Fruit fly (Drosophila melanogaster) whole organism, embryonic: ENCODE results near the gene CG4709.

ENCODE experiments used
- Adf1 ChIP-seq: fragments of 200-800 bp; sonication (Bioruptor generic); IDR thresholded peaks from 2 replicates; pipeline ENCODE4 v1.3.6; 2022; ENCODE audit warnings: missing biosample characterization, missing genetic modification characterization
- CG10431 ChIP-seq: fragments of 200-800 bp; sonication (Bioruptor generic); optimal IDR thresholded peaks from 3 replicates; lab custom pipeline; 2018; ENCODE audit warnings: missing biosample characterization, mild to moderate bottlenecking, missing genetic modification characterization
- CG12104 ChIP-seq: fragments of 200-800 bp; sonication (Bioruptor generic); optimal IDR thresholded peaks from 3 replicates; lab custom pipeline; 2016; ENCODE audit warnings: missing biosample characterization, missing genetic modification characterization
- CG15514 ChIP-seq: fragments of 200-800 bp; sonication (Bioruptor generic); optimal IDR thresholded peaks from 3 replicates; lab custom pipeline; 2017; ENCODE audit warnings: missing biosample characterization, missing genetic modification characterization, mild to moderate bottlenecking, moderate library complexity, missing genetic modification reagents
- CG30020 ChIP-seq: fragments of 200-800 bp; optimal IDR thresholded peaks from 2 replicates; lab custom pipeline; 2019; ENCODE audit warnings: missing biosample characterization, mild to moderate bottlenecking, missing genetic modification characterization, moderate library complexity
- CG34376 ChIP-seq: fragments of 200-800 bp; sonication (Bioruptor generic); optimal IDR thresholded peaks from 2 replicates; lab custom pipeline; 2018; ENCODE audit warnings: missing biosample characterization, mild to moderate bottlenecking, missing genetic modification characterization
- CG3838 ChIP-seq: fragments of 200-800 bp; sonication (Bioruptor generic); optimal IDR thresholded peaks from 3 replicates; lab custom pipeline; 2016; ENCODE audit warnings: missing biosample characterization, missing genetic modification characterization
- CG4617 ChIP-seq: fragments of 200-800 bp; sonication (Bioruptor generic); optimal IDR thresholded peaks from 3 replicates; lab custom pipeline; 2016; ENCODE audit warnings: missing biosample characterization, missing genetic modification characterization, borderline replicate concordance
- CG6272 ChIP-seq: fragments of 200-800 bp; sonication (Bioruptor generic); IDR thresholded peaks from 2 replicates; pipeline ENCODE4 v1.3.6; 2022; ENCODE audit warnings: missing biosample characterization, missing genetic modification characterization
- CG6854 ChIP-seq: fragments of 200-800 bp; sonication (Bioruptor generic); optimal IDR thresholded peaks from 3 replicates; lab custom pipeline; 2017; ENCODE audit warnings: missing biosample characterization, mild to moderate bottlenecking, missing genetic modification characterization
- CG9797 ChIP-seq: fragments of 200-800 bp; sonication (Bioruptor generic); optimal IDR thresholded peaks from 3 replicates; lab custom pipeline; 2018; ENCODE audit warnings: missing biosample characterization, mild to moderate bottlenecking, missing genetic modification characterization
- D19A ChIP-seq: fragments of 200-800 bp; optimal IDR thresholded peaks from 3 replicates; lab custom pipeline; 2019; ENCODE audit warnings: missing biosample characterization, mild to moderate bottlenecking, missing genetic modification characterization, moderate library complexity
- Dll ChIP-seq: fragments of 200-800 bp; sonication (Bioruptor generic); IDR thresholded peaks from 4 replicates; pipeline ENCODE4 v1.3.6; 2022; ENCODE audit warnings: missing biosample characterization, missing genetic modification characterization; ENCODE audit not compliant: partially characterized antibody
- Drgx ChIP-seq: fragments of 200-800 bp; sonication (Bioruptor generic); IDR thresholded peaks from 2 replicates; pipeline ENCODE4 v1.3.6; 2022; ENCODE audit warnings: missing biosample characterization, missing genetic modification characterization
- E2f1 ChIP-seq: fragments of 200-800 bp; sonication (Bioruptor generic); IDR thresholded peaks from 2 replicates; pipeline ENCODE4 v1.3.6; 2022; ENCODE audit warnings: missing biosample characterization, missing genetic modification characterization
- E2f2 ChIP-seq: fragments of 200-800 bp; sonication (Bioruptor generic); IDR thresholded peaks from 2 replicates; pipeline ENCODE4 v1.3.6; 2022; ENCODE audit warnings: missing biosample characterization, missing genetic modification characterization
- Elba2 ChIP-seq: fragments of 200-800 bp; sonication (Bioruptor generic); optimal IDR thresholded peaks from 3 replicates; lab custom pipeline; 2016; ENCODE audit warnings: missing biosample characterization, missing genetic modification characterization
- Fer1 ChIP-seq: fragments of 200-800 bp; sonication (Bioruptor generic); optimal IDR thresholded peaks from 2 replicates; lab custom pipeline; 2017; ENCODE audit warnings: missing biosample characterization, mild to moderate bottlenecking, missing genetic modification characterization
- Hand ChIP-seq: fragments of 200-800 bp; sonication (Bioruptor generic); optimal IDR thresholded peaks from 2 replicates; lab custom pipeline; 2017; ENCODE audit warnings: mild to moderate bottlenecking, missing biosample characterization, missing genetic modification reagents, missing genetic modification characterization
- Hr51 ChIP-seq, 2 experiments: fragments of 200-800 bp; sonication (Bioruptor generic); optimal IDR thresholded peaks; 2 replicates in 1 of 2; 3 replicates in 1 of 2; lab custom pipeline; 2016 to 2018; ENCODE audit warnings: missing biosample characterization in 2 of 2, missing genetic modification characterization in 2 of 2, mild to moderate bottlenecking in 1 of 2, moderate library complexity in 1 of 2
- MESR4 ChIP-seq: fragments of 200-800 bp; sonication (Bioruptor generic); optimal IDR thresholded peaks from 2 replicates; lab custom pipeline; 2018; ENCODE audit warnings: missing biosample characterization, mild to moderate bottlenecking, missing genetic modification characterization, moderate library complexity
- NK7.1 ChIP-seq: fragments of 200-800 bp; sonication (Bioruptor generic); optimal IDR thresholded peaks from 3 replicates; lab custom pipeline; 2016; ENCODE audit warnings: missing biosample characterization, missing genetic modification characterization
- Rx ChIP-seq: fragments of 200-800 bp; sonication (Bioruptor generic); IDR thresholded peaks from 2 replicates; pipeline ENCODE4 v1.3.6; 2022; ENCODE audit warnings: missing biosample characterization, missing genetic modification characterization
- Sox102F ChIP-seq: fragments of 200-800 bp; sonication (Bioruptor generic); optimal IDR thresholded peaks from 2 replicates; lab custom pipeline; 2018; ENCODE audit warnings: missing biosample characterization, mild to moderate bottlenecking, missing genetic modification characterization, moderate library complexity
- Taf1 ChIP-seq: fragments of 200-800 bp; sonication (Bioruptor generic); IDR thresholded peaks from 2 replicates; pipeline ENCODE4 v1.3.6; 2022; ENCODE audit warnings: missing biosample characterization, missing genetic modification characterization
- Trl ChIP-seq, 3 experiments: fragments of >200 bp in 2 of 3; fragments of 200-800 bp in 1 of 3; sonication (Bioruptor generic) in 1 of 3; optimal IDR thresholded peaks; 2 replicates in 1 of 3; 3 replicates in 2 of 3; lab custom pipeline; 2016 to 2017; ENCODE audit warnings: missing biosample characterization in 1 of 3, missing genetic modification characterization in 1 of 3
- Xbp1 ChIP-seq: fragments of 200-800 bp; sonication (Bioruptor generic); optimal IDR thresholded peaks from 3 replicates; lab custom pipeline; 2016; ENCODE audit warnings: missing biosample characterization, mild to moderate bottlenecking, missing genetic modification characterization
- chif ChIP-seq, 2 experiments: fragments of 200-800 bp; sonication (Bioruptor generic); optimal IDR thresholded peaks; 3 replicates each; lab custom pipeline; 2016; ENCODE audit warnings: missing biosample characterization in 2 of 2, missing genetic modification characterization in 2 of 2
- da ChIP-seq: fragments of 200-800 bp; sonication (Bioruptor generic); optimal IDR thresholded peaks from 2 replicates; lab custom pipeline; 2016; ENCODE audit warnings: missing biosample characterization, missing genetic modification characterization
- esg ChIP-seq: fragments of 200-800 bp; sonication (Bioruptor generic); conservative IDR thresholded peaks from 2 replicates; pipeline ENCODE4 v1.3.6; 2022; ENCODE audit warnings: missing biosample characterization, missing genetic modification characterization
- ewg ChIP-seq: fragments of 200-800 bp; sonication (Bioruptor generic); optimal IDR thresholded peaks from 3 replicates; lab custom pipeline; 2017; ENCODE audit warnings: mild to moderate bottlenecking, missing biosample characterization, missing genetic modification reagents, missing genetic modification characterization
- fu2 ChIP-seq: fragments of 200-800 bp; sonication (Bioruptor generic); optimal IDR thresholded peaks from 2 replicates; lab custom pipeline; 2016; ENCODE audit warnings: missing biosample characterization, missing genetic modification characterization
- grau ChIP-seq: fragments of 200-800 bp; optimal IDR thresholded peaks from 3 replicates; lab custom pipeline; 2019; ENCODE audit warnings: missing biosample characterization, mild to moderate bottlenecking, missing genetic modification characterization, moderate library complexity
- ham ChIP-seq: fragments of 200-800 bp; sonication (Bioruptor generic); IDR thresholded peaks from 2 replicates; pipeline ENCODE4 v1.3.6; 2022; ENCODE audit warnings: missing biosample characterization, missing genetic modification characterization
- hkb ChIP-seq, 2 experiments: fragments of 200-800 bp in 1 of 2; fragments of >200 bp in 1 of 2; sonication (Bioruptor generic) in 1 of 2; IDR thresholded peaks in 1 of 2; optimal IDR thresholded peaks in 1 of 2; 2 replicates each; pipeline versions ENCODE4 v1.3.6 to Lab custom; 2017 to 2022; ENCODE audit warnings: missing biosample characterization in 1 of 2, missing genetic modification characterization in 1 of 2
- jumu ChIP-seq: fragments of 200-800 bp; sonication (Bioruptor generic); optimal IDR thresholded peaks from 3 replicates; lab custom pipeline; 2016; ENCODE audit warnings: missing biosample characterization, missing genetic modification characterization
- kay ChIP-seq: fragments of 200-800 bp; sonication (Bioruptor generic); optimal IDR thresholded peaks from 2 replicates; lab custom pipeline; 2016; ENCODE audit warnings: missing biosample characterization, missing genetic modification characterization
- klu ChIP-seq: fragments of 200-800 bp; sonication (Bioruptor generic); IDR thresholded peaks from 2 replicates; pipeline ENCODE4 v1.3.6; 2022; ENCODE audit warnings: missing biosample characterization, missing genetic modification characterization
- pan ChIP-seq, 4 experiments: fragments of >200 bp in 3 of 4; fragments of 200-800 bp in 1 of 4; sonication (Bioruptor generic) in 1 of 4; optimal IDR thresholded peaks in 3 of 4; IDR thresholded peaks in 1 of 4; 2 replicates each; pipeline versions ENCODE4 v1.3.6 to Lab custom; 2017 to 2022; ENCODE audit warnings: missing biosample characterization in 2 of 4, missing genetic modification characterization in 2 of 4, mixed read lengths in 1 of 4
- pho ChIP-seq: fragments of 200-800 bp; sonication (Bioruptor generic); optimal IDR thresholded peaks from 2 replicates; lab custom pipeline; 2016; ENCODE audit warnings: missing biosample characterization, missing genetic modification characterization
- pzg ChIP-seq: fragments of 200-800 bp; sonication (Bioruptor generic); optimal IDR thresholded peaks from 3 replicates; lab custom pipeline; 2018; ENCODE audit warnings: missing biosample characterization, mild to moderate bottlenecking, missing genetic modification characterization, moderate library complexity
- ranshi ChIP-seq: fragments of 200-800 bp; sonication (Bioruptor generic); IDR thresholded peaks from 2 replicates; pipeline ENCODE4 v1.3.6; 2022; ENCODE audit warnings: missing biosample characterization, missing genetic modification characterization
- tin ChIP-seq: fragments of 200-800 bp; sonication (Bioruptor generic); optimal IDR thresholded peaks from 3 replicates; lab custom pipeline; 2016; ENCODE audit warnings: missing biosample characterization, missing genetic modification characterization
- trem ChIP-seq: fragments of 200-800 bp; optimal IDR thresholded peaks from 3 replicates; lab custom pipeline; 2019; ENCODE audit warnings: missing biosample characterization, mild to moderate bottlenecking, missing genetic modification characterization, moderate library complexity
- twi ChIP-seq: fragments of 200-800 bp; optimal IDR thresholded peaks from 2 replicates; lab custom pipeline; 2019; ENCODE audit warnings: missing biosample characterization, mild to moderate bottlenecking, missing genetic modification characterization, moderate library complexity
- tx ChIP-seq: fragments of 200-800 bp; sonication (Bioruptor generic); optimal IDR thresholded peaks from 2 replicates; lab custom pipeline; 2016; ENCODE audit warnings: missing biosample characterization, missing genetic modification characterization
- zen2 ChIP-seq: fragments of 200-800 bp; sonication (Bioruptor generic); IDR thresholded peaks from 3 replicates; pipeline ENCODE4 v1.3.6; 2022; ENCODE audit warnings: missing biosample characterization, missing genetic modification characterization; ENCODE audit not compliant: partially characterized antibody

Gene CG4709

DNA sequence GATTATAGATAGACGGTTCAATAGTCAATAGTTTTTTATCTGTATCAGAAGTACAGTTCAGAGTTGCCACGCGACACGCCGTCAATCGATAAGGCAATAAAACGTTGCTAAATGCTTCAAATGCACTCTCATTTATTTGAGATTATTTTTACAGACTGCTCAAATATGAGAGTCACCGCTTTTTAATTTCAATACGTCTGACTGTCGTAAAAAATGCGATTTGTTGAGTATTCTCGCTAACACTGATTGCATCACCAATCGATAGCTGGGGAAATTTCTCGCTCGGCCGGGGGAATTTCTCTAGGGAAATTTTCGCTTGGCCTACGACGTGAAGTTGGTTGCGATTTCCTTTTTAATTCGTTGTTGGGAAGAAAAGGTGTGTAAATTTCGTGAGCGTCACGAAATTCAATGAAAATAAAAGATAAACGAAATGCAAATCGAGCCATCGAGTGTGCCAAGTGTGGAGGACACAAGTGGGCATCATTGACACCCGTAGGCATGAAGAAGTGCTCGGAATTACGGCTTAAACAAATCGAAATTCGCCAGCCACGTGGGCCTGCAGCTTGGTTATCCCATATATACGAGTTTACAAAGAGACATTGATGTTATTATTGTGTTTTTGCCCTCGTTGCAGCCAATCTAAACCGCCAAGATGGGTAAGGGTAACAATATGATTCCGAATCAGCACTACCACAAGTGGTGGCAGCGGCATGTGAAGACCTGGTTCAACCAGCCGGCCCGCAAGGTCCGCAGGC lies 13.0 kb downstream of the CG4709 start, which contains the start of the genes Dref and RpL13 (continued):
- TF ChIP-seq chif (GFP tag; optimal IDR thresholded peaks at IDR 0.05; lab: Kevin White, UChicago), result peak; percentile 67 to 85
- peak; percentile 36 for TF ChIP-seq kay (GFP tag; lab: Kevin White, UChicago)
- no peak for TF ChIP-seq hkb (optimal IDR thresholded peaks at IDR 0.05; lab: Kevin White, UChicago)
- peak; percentile 89 for TF ChIP-seq hkb (GFP tag; IDR thresholded peaks at IDR 0.05; lab: Robert Waterston, UW)
- TF ChIP-seq da (GFP tag; lab: Kevin White, UChicago), result peak; percentile 61
- no peak for TF ChIP-seq Elba2 (GFP tag; lab: Kevin White, UChicago)
- peak; percentile 86 for TF ChIP-seq fu2 (GFP tag; lab: Kevin White, UChicago)
- peak; percentile 70; the same call in 1 of the 2 replicates for TF ChIP-seq ranshi
- TF ChIP-seq NK7.1 (GFP tag; lab: Kevin White, UChicago), result peak; percentile 92
- TF ChIP-seq Hr51 (GFP tag; optimal IDR thresholded peaks at IDR 0.05; lab: Kevin White, UChicago), result peak; percentile 81 to 88
- peak; percentile 50 for TF ChIP-seq Adf1 (GFP tag; lab: Robert Waterston, UW)
- TF ChIP-seq jumu, result peak; percentile 82
- TF ChIP-seq grau, result peak; percentile 81
- peak; percentile 83 for TF ChIP-seq pzg
- TF ChIP-seq CG34376 (GFP tag; lab: Kevin White, UChicago), result peak; percentile 99
- peak; percentile 65 for TF ChIP-seq CG9797 (GFP tag; lab: Kevin White, UChicago)
- TF ChIP-seq Rx (GFP tag; lab: Robert Waterston, UW), result peak; percentile 70
- peak; percentile 86 for TF ChIP-seq Hand (GFP tag; lab: Kevin White, UChicago)
- peak; percentile 93 for TF ChIP-seq CG15514
- TF ChIP-seq Drgx, result peak; percentile 38; the same call in 1 of the 2 replicates
- TF ChIP-seq MESR4, result peak; percentile 98
- TF ChIP-seq Xbp1 (GFP tag; lab: Kevin White, UChicago), result peak; percentile 77
- no peak for TF ChIP-seq Trl (optimal IDR thresholded peaks at IDR 0.05; lab: Kevin White, UChicago)
- TF ChIP-seq Trl (GFP tag; optimal IDR thresholded peaks at IDR 0.05; lab: Kevin White, UChicago), result peak; percentile 90
- peak; percentile 52 for TF ChIP-seq esg (GFP tag; lab: Robert Waterston, UW)
- peak; percentile 95 for TF ChIP-seq Fer1 (GFP tag; lab: Kevin White, UChicago)
- TF ChIP-seq zen2, result no peak; the same call in 2 of the 3 replicates
- TF ChIP-seq Dll (GFP tag; lab: Robert Waterston, UW), result peak; percentile 88
- peak; percentile 85 for TF ChIP-seq trem (tag; lab: Kevin White, UChicago)
- peak; percentile 80 for TF ChIP-seq CG30020 (tag; lab: Kevin White, UChicago)
- 0 out of 2 replicates have a peak, but pooled peaks have one; percentile 5 for TF ChIP-seq ham (GFP tag; lab: Robert Waterston, UW)
- peak; percentile 68 for TF ChIP-seq Sox102F (GFP tag; lab: Kevin White, UChicago)
- peak; percentile 71 for TF ChIP-seq CG3838 (GFP tag; lab: Kevin White, UChicago)
- TF ChIP-seq CG10431, result peak; percentile 94
- TF ChIP-seq pan (optimal IDR thresholded peaks at IDR 0.05; lab: Kevin White, UChicago), result no peak
- TF ChIP-seq pan (GFP tag; optimal IDR thresholded peaks at IDR 0.05 in 1 of 2, IDR thresholded peaks at IDR 0.05 in 1 of 2), result peak in 1 of 2 experiments; percentile 75
- peak; percentile 78 for TF ChIP-seq CG12104 (GFP tag; lab: Kevin White, UChicago)
- TF ChIP-seq ewg (GFP tag; lab: Kevin White, UChicago), result peak; percentile 75
- no peak; the same call in 1 of the 2 replicates for TF ChIP-seq Taf1 (GFP tag; lab: Robert Waterston, UW)
- TF ChIP-seq tin, result peak; percentile 69
- peak; percentile 61 for TF ChIP-seq CG6272
- peak; percentile 41; the same call in 1 of the 2 replicates for TF ChIP-seq klu
- peak; percentile 65 for TF ChIP-seq twi
- TF ChIP-seq E2f2 (GFP tag; lab: Robert Waterston, UW), result peak; percentile 84
- TF ChIP-seq CG4617 (GFP tag; lab: Kevin White, UChicago), result peak; percentile 70
- peak; percentile 94 for TF ChIP-seq CG6854 (GFP tag; lab: Kevin White, UChicago)
- TF ChIP-seq pho, result peak; percentile 89
- peak; percentile 67 for TF ChIP-seq E2f1 (GFP tag; lab: Robert Waterston, UW)
- TF ChIP-seq D19A (tag; lab: Kevin White, UChicago), result peak; percentile 62
- TF ChIP-seq tx (GFP tag; lab: Kevin White, UChicago), result peak; percentile 77
